Fruit fly (Drosophila melanogaster): ENCODE data around the gene CG18493.

Gene CG18493

dm6 chr3R:19411371-19411770 lies 21.3 kb downstream of the CG18493 start:
- TF ChIP-seq Gug (GFP tag; IDR thresholded peaks at IDR 0.05) (no peak), lz (GFP tag; optimal IDR thresholded peaks at IDR 0.05) (no peak), CG15336 (GFP tag; IDR thresholded peaks at IDR 0.05) (no peak), Met (GFP tag; optimal IDR thresholded peaks at IDR 0.05) (no peak), fd85E (GFP tag; optimal IDR thresholded peaks at IDR 0.05) (no peak), achi (GFP tag; optimal IDR thresholded peaks at IDR 0.05) (no peak), CG11762 (GFP tag; optimal IDR thresholded peaks at IDR 0.05; ENCODE audit: insufficient read depth) (no peak), cyc (GFP tag; optimal IDR thresholded peaks at IDR 0.05) (no peak), dac (GFP tag; optimal IDR thresholded peaks at IDR 0.05) (no peak), Eip75B (GFP tag; optimal IDR thresholded peaks at IDR 0.05) (no peak), pdm3 (GFP tag; optimal IDR thresholded peaks at IDR 0.05) (no peak), svp (GFP tag) (no peak), Blimp-1 (GFP tag; optimal IDR thresholded peaks at IDR 0.05) (no peak), Hr38 (GFP tag; optimal IDR thresholded peaks at IDR 0.05) (no peak), Ets96B (tag; optimal IDR thresholded peaks at IDR 0.05) (no peak), Sox15 (GFP tag; optimal IDR thresholded peaks at IDR 0.05) (no peak), Sox14 (GFP tag; optimal IDR thresholded peaks at IDR 0.05) (no peak), CG6808 (GFP tag; optimal IDR thresholded peaks at IDR 0.05) (no peak), CG6792 (GFP tag; optimal IDR thresholded peaks at IDR 0.05) (no peak), Eip78C (GFP tag) (no peak)

dm6 chr3R:19412434-19412833 lies 22.4 kb downstream of the CG18493 start, which contains the start of gene CG31221:
CG31221 (plus strand) TSS chr3R:19412689.
- TF ChIP-seq CG11294 (GFP tag; IDR thresholded peaks at IDR 0.05), result no peak
- no peak for TF ChIP-seq CG11902 (GFP tag; optimal IDR thresholded peaks at IDR 0.05)
- TF ChIP-seq CG3919 (GFP tag; optimal IDR thresholded peaks at IDR 0.05), result no peak
- no peak for TF ChIP-seq CG6276 (GFP tag; optimal IDR thresholded peaks at IDR 0.05)
- TF ChIP-seq net (GFP tag; optimal IDR thresholded peaks at IDR 0.05), result no peak
- no peak for TF ChIP-seq dac (GFP tag; optimal IDR thresholded peaks at IDR 0.05)
- no peak for TF ChIP-seq cyc (GFP tag; optimal IDR thresholded peaks at IDR 0.05)
- no peak for TF ChIP-seq CG6808 (GFP tag; optimal IDR thresholded peaks at IDR 0.05)
- TF ChIP-seq CG10669 (GFP tag; optimal IDR thresholded peaks at IDR 0.05), result no peak
- no peak for TF ChIP-seq esn (GFP tag; optimal IDR thresholded peaks at IDR 0.05)
- TF ChIP-seq Hr4 (GFP tag; optimal IDR thresholded peaks at IDR 0.05), result no peak
- TF ChIP-seq Blimp-1 (GFP tag; optimal IDR thresholded peaks at IDR 0.05), result no peak
- TF ChIP-seq Sox15 (GFP tag; optimal IDR thresholded peaks at IDR 0.05), result no peak
- TF ChIP-seq CG7368 (GFP tag; optimal IDR thresholded peaks at IDR 0.05), result no peak
- TF ChIP-seq Hr38 (GFP tag; optimal IDR thresholded peaks at IDR 0.05), result no peak
- TF ChIP-seq CG8319 (GFP tag; optimal IDR thresholded peaks at IDR 0.05), result no peak
- TF ChIP-seq Eip75B (GFP tag; optimal IDR thresholded peaks at IDR 0.05), result no peak
- no peak for TF ChIP-seq svp (GFP tag)

dm6 chr3R:19425099-19425498 lies 35.0 kb downstream of the CG18493 start, which contains the start of gene CG3517:
CG3517 (minus strand) TSS chr3R:19425199.
- TF ChIP-seq CG3032 (tag; optimal IDR thresholded peaks at IDR 0.05) (no peak), CG9139 (GFP tag; optimal IDR thresholded peaks at IDR 0.05) (no peak), Hr38 (GFP tag; optimal IDR thresholded peaks at IDR 0.05) (no peak), fd59A (GFP tag; optimal IDR thresholded peaks at IDR 0.05) (no peak), Lpt (GFP tag; optimal IDR thresholded peaks at IDR 0.05) (no peak), CG10669 (GFP tag; optimal IDR thresholded peaks at IDR 0.05) (no peak), achi (GFP tag; optimal IDR thresholded peaks at IDR 0.05) (no peak), fd85E (GFP tag; optimal IDR thresholded peaks at IDR 0.05) (no peak), CG11762 (GFP tag; optimal IDR thresholded peaks at IDR 0.05; ENCODE audit: insufficient read depth) (no peak), eg (GFP tag; IDR thresholded peaks at IDR 0.05) (no peak), CG7368 (GFP tag; optimal IDR thresholded peaks at IDR 0.05) (no peak), OdsH (GFP tag; optimal IDR thresholded peaks at IDR 0.05) (no peak), CG8319 (GFP tag; optimal IDR thresholded peaks at IDR 0.05) (no peak), CG3919 (GFP tag; optimal IDR thresholded peaks at IDR 0.05) (no peak), cyc (GFP tag; optimal IDR thresholded peaks at IDR 0.05) (no peak), CG34406 (GFP tag; optimal IDR thresholded peaks at IDR 0.05) (no peak), svp (GFP tag) (no peak), Smox (GFP tag; optimal IDR thresholded peaks at IDR 0.05) (no peak)
